Fruit fly (Drosophila melanogaster): ENCODE results near the gene CG34130.

Gene CG34130

dm6 chr3R:26238945-26239344, 49.2 kb upstream of the CG34130 start (continued):
- TF ChIP-seq Nf-YC (tag; optimal IDR thresholded peaks at IDR 0.05) (peak; percentile 21), CG8944 (GFP tag; optimal IDR thresholded peaks at IDR 0.05) (peak; percentile 3), luna (GFP tag; optimal IDR thresholded peaks at IDR 0.05) (no peak), Sin3A (optimal IDR thresholded peaks at IDR 0.05) (no peak), CG7745 (tag; optimal IDR thresholded peaks at IDR 0.05) (no peak), TFAM (GFP tag; optimal IDR thresholded peaks at IDR 0.05) (no peak), CG7786 (GFP tag; optimal IDR thresholded peaks at IDR 0.05) (peak; percentile 29), pzg (GFP tag; optimal IDR thresholded peaks at IDR 0.05) (no peak), slp2 (GFP tag; optimal IDR thresholded peaks at IDR 0.05) (no peak), gfzf (GFP tag; optimal IDR thresholded peaks at IDR 0.05) (no peak), usp (GFP tag; optimal IDR thresholded peaks at IDR 0.05) (no peak), CG4707 (GFP tag; optimal IDR thresholded peaks at IDR 0.05) (peak; percentile 22), Rx (GFP tag; IDR thresholded peaks at IDR 0.05) (peak; percentile 33; the same call in 1 of the 2 replicates), CG13894 (tag; optimal IDR thresholded peaks at IDR 0.05) (no peak), amos (GFP tag; IDR thresholded peaks at IDR 0.05; ENCODE audit: partially characterized antibody) (no peak), Nf-YB (GFP tag; optimal IDR thresholded peaks at IDR 0.05) (no peak), gce (GFP tag; IDR thresholded peaks at IDR 0.05) (peak; percentile 32; the same call in 1 of the 3 replicates), CoRest (tag; optimal IDR thresholded peaks at IDR 0.05) (peak; percentile 48), ash1 (GFP tag; optimal IDR thresholded peaks at IDR 0.05) (no peak), jigr1 (GFP tag; IDR thresholded peaks at IDR 0.05) (no peak), Hmx (GFP tag; optimal IDR thresholded peaks at IDR 0.05) (no peak), CG9727 (GFP tag; optimal IDR thresholded peaks at IDR 0.05) (peak; percentile 48), Hr39 (optimal IDR thresholded peaks at IDR 0.05) (no peak), CG11085 (GFP tag; IDR thresholded peaks at IDR 0.05) (peak; percentile 62; the same call in 1 of the 2 replicates), unc-4 (GFP tag; IDR thresholded peaks at IDR 0.05; ENCODE audit: partially characterized antibody) (no peak), CG11504 (tag; optimal IDR thresholded peaks at IDR 0.05) (peak; percentile 57), CG18476 (GFP tag; optimal IDR thresholded peaks at IDR 0.05) (peak; percentile 15), gcm2 (GFP tag; optimal IDR thresholded peaks at IDR 0.05) (no peak), CG17359 (tag; optimal IDR thresholded peaks at IDR 0.05) (peak; percentile 53), en (GFP tag; optimal IDR thresholded peaks at IDR 0.05) (no peak), cg (GFP tag; optimal IDR thresholded peaks at IDR 0.05) (no peak), sr (GFP tag; IDR thresholded peaks at IDR 0.05) (0 out of 3 replicates have a peak, but pooled peaks have one; percentile 9), MESR4 (GFP tag; optimal IDR thresholded peaks at IDR 0.05) (no peak), Hand (GFP tag; optimal IDR thresholded peaks at IDR 0.05) (peak; percentile 20), br (optimal IDR thresholded peaks at IDR 0.05) (no peak), Doc3 (GFP tag; IDR thresholded peaks at IDR 0.05; ENCODE audit: partially characterized antibody) (no peak), bowl (GFP tag; IDR thresholded peaks at IDR 0.05) (no peak), wek (GFP tag; optimal IDR thresholded peaks at IDR 0.05) (peak; percentile 66), Hr51 (GFP tag; optimal IDR thresholded peaks at IDR 0.05) (peak; percentile 15 to 54), Ets97D (GFP tag; optimal IDR thresholded peaks at IDR 0.05) (no peak), abd-A (tag; optimal IDR thresholded peaks at IDR 0.05) (no peak), HLH4C (GFP tag; IDR thresholded peaks at IDR 0.05; ENCODE audit: partially characterized antibody) (no peak), CG17328 (GFP tag; IDR thresholded peaks at IDR 0.05) (0 out of 2 replicates have a peak, but pooled peaks have one; percentile 23), ro (GFP tag; IDR thresholded peaks at IDR 0.05) (peak; percentile 12; the same call in 1 of the 2 replicates), dpn (GFP tag; optimal IDR thresholded peaks at IDR 0.05) (peak in 1 of 2 experiments; percentile 41), MBD-R2 (GFP tag; IDR thresholded peaks at IDR 0.05) (0 out of 2 replicates have a peak, but pooled peaks have one; percentile 7), gcm (GFP tag; optimal IDR thresholded peaks at IDR 0.05) (no peak), crol (GFP tag; IDR thresholded peaks at IDR 0.05) (no peak), CG32767 (GFP tag; IDR thresholded peaks at IDR 0.05) (peak; percentile 64; the same call in 1 of the 2 replicates), h (optimal IDR thresholded peaks at IDR 0.05) (no peak), pan (optimal IDR thresholded peaks at IDR 0.05) (no peak), pan (GFP tag; optimal IDR thresholded peaks at IDR 0.05 in 1 of 2, IDR thresholded peaks at IDR 0.05 in 1 of 2) (peak in 1 of 2 experiments; percentile 66)

All from whole organism, embryonic.